Fruit fly (Drosophila melanogaster): ENCODE data around the gene CG9497.

The CG9497 gene

dm6 chr2L:6351809-6352182, 3.6 kb upstream of the CG9497 start:
- TF ChIP-seq Jra (GFP tag; optimal IDR thresholded peaks at IDR 0.05), result no peak
- TF ChIP-seq CrebA (GFP tag; optimal IDR thresholded peaks at IDR 0.05; ENCODE audit: borderline replicate concordance), result no peak
- TF ChIP-seq psq (GFP tag; optimal IDR thresholded peaks at IDR 0.05), result peak; percentile 5
- TF ChIP-seq brk (GFP tag; optimal IDR thresholded peaks at IDR 0.05), result no peak
- peak; percentile 43 for TF ChIP-seq fru (GFP tag; optimal IDR thresholded peaks at IDR 0.05)
- TF ChIP-seq ey (GFP tag; optimal IDR thresholded peaks at IDR 0.05), result peak; percentile 36
- TF ChIP-seq HLH106 (tag; optimal IDR thresholded peaks at IDR 0.05), result peak; percentile 29
- TF ChIP-seq Hr78 (GFP tag; optimal IDR thresholded peaks at IDR 0.05), result no peak
- TF ChIP-seq CG9705 (GFP tag; optimal IDR thresholded peaks at IDR 0.05), result no peak
- TF ChIP-seq Sp1 (GFP tag; optimal IDR thresholded peaks at IDR 0.05), result no peak
- TF ChIP-seq dl (GFP tag; optimal IDR thresholded peaks at IDR 0.05; ENCODE audit: insufficient read depth in 1 of 2, partially characterized antibody in 2 of 2), result no peak
- TF ChIP-seq Vsx2 (GFP tag; optimal IDR thresholded peaks at IDR 0.05; ENCODE audit: partially characterized antibody), result no peak
- TF ChIP-seq Dfd (GFP tag; optimal IDR thresholded peaks at IDR 0.05), result no peak
- TF ChIP-seq OdsH (GFP tag; optimal IDR thresholded peaks at IDR 0.05), result peak; percentile 18
- TF ChIP-seq rgr (GFP tag; optimal IDR thresholded peaks at IDR 0.05), result peak; percentile 45
- TF ChIP-seq pan (optimal IDR thresholded peaks at IDR 0.05), result no peak
- TF ChIP-seq jim (GFP tag; optimal IDR thresholded peaks at IDR 0.05), result no peak
- TF ChIP-seq br (GFP tag; optimal IDR thresholded peaks at IDR 0.05), result peak; percentile 14
- TF ChIP-seq CG32264 (GFP tag; optimal IDR thresholded peaks at IDR 0.05), result no peak
- no peak for TF ChIP-seq sage (GFP tag; optimal IDR thresholded peaks at IDR 0.05)
- TF ChIP-seq Mio (GFP tag; optimal IDR thresholded peaks at IDR 0.05), result no peak
- no peak for TF ChIP-seq N (GFP tag; optimal IDR thresholded peaks at IDR 0.05)
- no peak for TF ChIP-seq usp (GFP tag; optimal IDR thresholded peaks at IDR 0.05)
- TF ChIP-seq h (GFP tag; optimal IDR thresholded peaks at IDR 0.05), result peak; percentile 66
- peak; percentile 53 for TF ChIP-seq sv (GFP tag; optimal IDR thresholded peaks at IDR 0.05)
- TF ChIP-seq foxo (GFP tag; optimal IDR thresholded peaks at IDR 0.05), result peak in 1 of 2 experiments; percentile 71
- TF ChIP-seq Rel (GFP tag; optimal IDR thresholded peaks at IDR 0.05), result no peak
- no peak for TF ChIP-seq Rel (tag; optimal IDR thresholded peaks at IDR 0.05)
- no peak for TF ChIP-seq dsf (GFP tag; optimal IDR thresholded peaks at IDR 0.05; ENCODE audit: borderline replicate concordance)

- peak; percentile 47 for TF ChIP-seq OdsH (GFP tag; optimal IDR thresholded peaks at IDR 0.05)
- no peak for TF ChIP-seq dmrt93B (GFP tag; optimal IDR thresholded peaks at IDR 0.05)
- no peak for TF ChIP-seq Hr78 (GFP tag; optimal IDR thresholded peaks at IDR 0.05)
- TF ChIP-seq HLH106 (tag; optimal IDR thresholded peaks at IDR 0.05), result peak; percentile 0
- TF ChIP-seq tai (GFP tag; optimal IDR thresholded peaks at IDR 0.05), result no peak
- no peak for TF ChIP-seq CG32264 (GFP tag; optimal IDR thresholded peaks at IDR 0.05)
- TF ChIP-seq CrebA (GFP tag; optimal IDR thresholded peaks at IDR 0.05; ENCODE audit: borderline replicate concordance), result no peak
- no peak for TF ChIP-seq GATAd (GFP tag; optimal IDR thresholded peaks at IDR 0.05)
- TF ChIP-seq fru (GFP tag; optimal IDR thresholded peaks at IDR 0.05), result peak; percentile 22
- TF ChIP-seq Rel (GFP tag; optimal IDR thresholded peaks at IDR 0.05), result no peak
- no peak for TF ChIP-seq Rel (tag; optimal IDR thresholded peaks at IDR 0.05)
- no peak for TF ChIP-seq jim (GFP tag; optimal IDR thresholded peaks at IDR 0.05)
- TF ChIP-seq foxo (GFP tag; optimal IDR thresholded peaks at IDR 0.05), result peak in 1 of 2 experiments; percentile 74
- TF ChIP-seq Vsx2 (GFP tag; optimal IDR thresholded peaks at IDR 0.05; ENCODE audit: partially characterized antibody), result peak; percentile 37
- peak; percentile 24 for TF ChIP-seq sv (GFP tag; optimal IDR thresholded peaks at IDR 0.05)
These were observed 3.0 kb upstream of the CG9497 start, which contains the start of gene CG9498 for dm6 chr2L:6350984-6351808. Gene CG9498, minus strand, starts transcription at chr2L:6351034.

- TF ChIP-seq foxo (GFP tag; optimal IDR thresholded peaks at IDR 0.05) (no peak), Vsx2 (GFP tag; optimal IDR thresholded peaks at IDR 0.05; ENCODE audit: partially characterized antibody) (no peak), Rel (GFP tag; optimal IDR thresholded peaks at IDR 0.05) (no peak), Rel (tag; optimal IDR thresholded peaks at IDR 0.05) (peak; percentile 37), Hr83 (GFP tag; optimal IDR thresholded peaks at IDR 0.05; ENCODE audit: poor library complexity, severe bottlenecking) (peak; percentile 51), CG32264 (GFP tag; optimal IDR thresholded peaks at IDR 0.05) (no peak), pan (optimal IDR thresholded peaks at IDR 0.05) (no peak), brk (GFP tag; optimal IDR thresholded peaks at IDR 0.05) (no peak), sage (GFP tag; optimal IDR thresholded peaks at IDR 0.05) (no peak), dl (GFP tag; optimal IDR thresholded peaks at IDR 0.05; ENCODE audit: insufficient read depth in 1 of 2, partially characterized antibody in 2 of 2) (peak in 1 of 2 experiments; percentile 18), Dif (GFP tag; optimal IDR thresholded peaks at IDR 0.05; ENCODE audit: partially characterized antibody) (peak; percentile 5), h (GFP tag; optimal IDR thresholded peaks at IDR 0.05) (peak; percentile 15), psq (GFP tag; optimal IDR thresholded peaks at IDR 0.05) (peak; percentile 29), CrebA (GFP tag; optimal IDR thresholded peaks at IDR 0.05; ENCODE audit: borderline replicate concordance) (no peak)
These were observed 4.9 kb downstream of the CG9497 start for dm6 chr2L:6343084-6343873.
